Worm (Caenorhabditis elegans): ENCODE measurements around the gene B0244.6.

ce11 chrIII:5730980-5731636 lies 6.7 kb upstream of the B0244.6 start, which contains the start of the genes B0244.9 and B0244.7:
- TF ChIP-seq nhr-28 (tag; optimal IDR thresholded peaks at IDR 0.05) = no peak
- no peak for TF ChIP-seq nhr-67 (tag; optimal IDR thresholded peaks at IDR 0.05)
- TF ChIP-seq ama-1 (optimal IDR thresholded peaks at IDR 0.05) = no peak
- no peak for TF ChIP-seq nhr-76 (tag; optimal IDR thresholded peaks at IDR 0.05)
